Fruit fly (Drosophila melanogaster) whole organism, pupa: ENCODE results near the gene CG46516.
"Not testable (repeated sequence)": the region's sequence is repeated elsewhere in the genome, so short reads cannot be mapped to it uniquely, and the experiment has no call there.

Experiments
- CG14655 ChIP-seq: fragments of 200-800 bp; sonication (Bioruptor generic); optimal IDR thresholded peaks from 3 replicates; lab custom pipeline; 2017; ENCODE audit warnings: mild to moderate bottlenecking, missing biosample characterization, missing genetic modification reagents, missing genetic modification characterization
- gl ChIP-seq: fragments of 200-800 bp; sonication (Bioruptor generic); optimal IDR thresholded peaks from 2 replicates; lab custom pipeline; 2018; ENCODE audit warnings: missing biosample characterization, mild to moderate bottlenecking, missing genetic modification characterization

dm6 chrX:22187070-22187469, 25.1 kb upstream of the CG46516 start, which contains the start of gene CG46512:
- not testable (repeated sequence) for TF ChIP-seq gl (tag; lab: Kevin White, UChicago); CG14655
